Fruit fly (Drosophila melanogaster) whole organism, wandering third instar larva: Measurements from ENCODE around the gene ATPsynbetaL.

ENCODE experiments used
- Abd-B ChIP-seq: fragments of >200 bp; optimal IDR thresholded peaks from 2 replicates; lab custom pipeline; 2017; ENCODE audit warnings: missing biosample characterization, missing genetic modification characterization
- CG9705 ChIP-seq: fragments of 200-800 bp; sonication (Bioruptor generic); optimal IDR thresholded peaks from 2 replicates; lab custom pipeline; 2018; ENCODE audit warnings: missing biosample characterization, mild to moderate bottlenecking, missing genetic modification characterization
- CrebA ChIP-seq: fragments of 200-800 bp; sonication (Bioruptor generic); optimal IDR thresholded peaks from 2 replicates; lab custom pipeline; 2016; ENCODE audit warnings: missing biosample characterization, mild to moderate bottlenecking, missing genetic modification characterization, borderline replicate concordance
- Dfd ChIP-seq: fragments of >200 bp; optimal IDR thresholded peaks from 2 replicates; lab custom pipeline; 2017; ENCODE audit warnings: missing biosample characterization, missing genetic modification characterization
- Jra ChIP-seq: sonication (Bioruptor generic); optimal IDR thresholded peaks from 2 replicates; lab custom pipeline; 2016; ENCODE audit warnings: missing biosample characterization, missing genetic modification characterization
- Myc ChIP-seq: fragments of >200 bp; optimal IDR thresholded peaks from 2 replicates; lab custom pipeline; 2017
- N ChIP-seq: fragments of >200 bp; optimal IDR thresholded peaks from 2 replicates; lab custom pipeline; 2018; ENCODE audit warnings: missing biosample characterization, missing external identifiers, missing genetic modification characterization
- OdsH ChIP-seq: fragments of 200-800 bp; sonication (Bioruptor generic); optimal IDR thresholded peaks from 2 replicates; lab custom pipeline; 2016; ENCODE audit warnings: missing biosample characterization, mild to moderate bottlenecking, missing genetic modification characterization
- Rel ChIP-seq, 2 experiments: fragments of 200-800 bp; sonication (Bioruptor generic) in 1 of 2; optimal IDR thresholded peaks; 2 replicates in 1 of 2; 3 replicates in 1 of 2; lab custom pipeline; 2016 to 2019; ENCODE audit warnings: mild to moderate bottlenecking in 2 of 2, missing biosample characterization in 2 of 2, missing genetic modification characterization in 2 of 2, moderate library complexity in 1 of 2
- Sp1 ChIP-seq: fragments of 200-800 bp; sonication (Bioruptor generic); optimal IDR thresholded peaks from 3 replicates; lab custom pipeline; 2019; ENCODE audit warnings: missing biosample characterization, mild to moderate bottlenecking, missing genetic modification characterization, moderate library complexity
- Vsx2 ChIP-seq: fragments of 200-300, 225-300 bp; sonication (Bioruptor generic); optimal IDR thresholded peaks from 2 replicates; lab custom pipeline; 2018; ENCODE audit warnings: missing biosample characterization, missing genetic modification characterization; ENCODE audit not compliant: partially characterized antibody
- brk ChIP-seq: fragments of 200-800 bp; sonication (Bioruptor generic); optimal IDR thresholded peaks from 2 replicates; lab custom pipeline; 2016; ENCODE audit warnings: missing biosample characterization, mild to moderate bottlenecking, missing genetic modification characterization
- dl ChIP-seq, 2 experiments: fragments of 175-275, 200-275 bp in 1 of 2; fragments of 200-275 bp in 1 of 2; sonication (Bioruptor generic); optimal IDR thresholded peaks; lab custom pipeline; 2018; ENCODE audit warnings: mild to moderate bottlenecking in 2 of 2, missing biosample characterization in 2 of 2, missing genetic modification characterization in 2 of 2, moderate library complexity in 2 of 2; ENCODE audit not compliant: partially characterized antibody in 2 of 2, insufficient read depth in 1 of 2
- dmrt93B ChIP-seq: fragments of 200-800 bp; sonication (Bioruptor generic); optimal IDR thresholded peaks from 2 replicates; lab custom pipeline; 2018; ENCODE audit warnings: missing biosample characterization, mild to moderate bottlenecking, missing genetic modification characterization
- dsf ChIP-seq: sonication (Bioruptor generic); optimal IDR thresholded peaks from 2 replicates; lab custom pipeline; 2016; ENCODE audit warnings: missing biosample characterization, missing genetic modification characterization, borderline replicate concordance
- ey ChIP-seq: fragments of 200-800 bp; sonication (Bioruptor generic); optimal IDR thresholded peaks from 2 replicates; lab custom pipeline; 2016; ENCODE audit warnings: missing biosample characterization, missing genetic modification characterization
- foxo ChIP-seq, 2 experiments: fragments of 200-800 bp; sonication (Bioruptor generic); optimal IDR thresholded peaks; 2 replicates in 1 of 2; 3 replicates in 1 of 2; lab custom pipeline; 2016 to 2017; ENCODE audit warnings: missing biosample characterization in 2 of 2, missing genetic modification characterization in 2 of 2
- fru ChIP-seq: fragments of 200-800 bp; sonication (Bioruptor generic); optimal IDR thresholded peaks from 3 replicates; lab custom pipeline; 2016; ENCODE audit warnings: missing biosample characterization, mild to moderate bottlenecking, missing genetic modification characterization
- h ChIP-seq: fragments of 200-800 bp; sonication (Bioruptor generic); optimal IDR thresholded peaks from 3 replicates; lab custom pipeline; 2016; ENCODE audit warnings: missing biosample characterization, mild to moderate bottlenecking, missing genetic modification characterization
- jim ChIP-seq: fragments of 175-275, 200-325 bp; sonication (Bioruptor generic); optimal IDR thresholded peaks from 2 replicates; lab custom pipeline; 2016; ENCODE audit warnings: missing biosample characterization, mild to moderate bottlenecking, missing genetic modification characterization
- lola ChIP-seq: fragments of >200 bp; optimal IDR thresholded peaks from 2 replicates; lab custom pipeline; 2017; ENCODE audit warnings: missing biosample characterization, missing genetic modification characterization
- pan ChIP-seq: fragments of >200 bp; optimal IDR thresholded peaks from 2 replicates; lab custom pipeline; 2017
- psq ChIP-seq: fragments of 200-800 bp; sonication (Bioruptor generic); optimal IDR thresholded peaks from 3 replicates; lab custom pipeline; 2017; ENCODE audit warnings: missing biosample characterization, mild to moderate bottlenecking, missing genetic modification characterization, moderate library complexity
- rgr ChIP-seq: fragments of 200-800 bp; sonication (Bioruptor generic); optimal IDR thresholded peaks from 3 replicates; lab custom pipeline; 2016; ENCODE audit warnings: missing biosample characterization, mild to moderate bottlenecking, missing genetic modification characterization
- sv ChIP-seq: fragments of 200-800 bp; sonication (Bioruptor generic); optimal IDR thresholded peaks from 3 replicates; lab custom pipeline; 2016; ENCODE audit warnings: missing biosample characterization, missing genetic modification characterization
- tai ChIP-seq: sonication (Bioruptor generic); optimal IDR thresholded peaks from 2 replicates; lab custom pipeline; 2016; ENCODE audit warnings: missing biosample characterization, missing genetic modification characterization
- usp ChIP-seq: fragments of >200 bp; optimal IDR thresholded peaks from 2 replicates; lab custom pipeline; 2017; ENCODE audit warnings: missing biosample characterization, missing genetic modification characterization
- woc ChIP-seq: sonication (Bioruptor generic); optimal IDR thresholded peaks from 2 replicates; lab custom pipeline; 2016; ENCODE audit warnings: missing biosample characterization, mild to moderate bottlenecking, missing genetic modification characterization

The ATPsynbetaL gene

DNA sequence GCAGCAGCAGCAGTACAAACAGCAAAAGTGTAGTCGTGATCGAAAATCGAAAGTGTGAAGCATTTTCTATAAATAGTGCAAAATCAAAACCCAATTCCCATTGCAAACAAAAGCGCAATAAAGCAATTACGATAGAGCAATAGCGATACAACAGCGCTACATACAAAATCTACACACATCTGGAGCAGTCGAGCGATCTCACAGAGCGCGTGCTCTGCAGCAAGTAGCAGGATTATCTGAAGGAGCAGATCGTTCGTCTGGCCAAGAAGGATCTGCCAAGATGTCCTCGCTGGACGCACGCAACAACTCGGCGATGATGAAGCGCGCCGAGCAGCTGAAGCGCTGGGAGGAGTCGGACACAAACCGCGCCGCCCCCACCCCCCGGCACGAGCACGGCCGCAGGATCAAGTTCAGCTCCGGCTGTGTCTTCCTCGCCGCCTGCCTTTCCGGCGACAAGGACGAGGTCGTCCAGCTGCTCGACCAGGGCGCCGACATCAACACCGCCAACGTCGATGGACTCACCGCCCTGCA, 44.5 kb upstream of the ATPsynbetaL start:
- TF ChIP-seq Dfd (GFP tag; lab: Kevin White, UChicago) (peak; percentile 86), Sp1 (GFP tag; lab: Kevin White, UChicago) (no peak)

DNA sequence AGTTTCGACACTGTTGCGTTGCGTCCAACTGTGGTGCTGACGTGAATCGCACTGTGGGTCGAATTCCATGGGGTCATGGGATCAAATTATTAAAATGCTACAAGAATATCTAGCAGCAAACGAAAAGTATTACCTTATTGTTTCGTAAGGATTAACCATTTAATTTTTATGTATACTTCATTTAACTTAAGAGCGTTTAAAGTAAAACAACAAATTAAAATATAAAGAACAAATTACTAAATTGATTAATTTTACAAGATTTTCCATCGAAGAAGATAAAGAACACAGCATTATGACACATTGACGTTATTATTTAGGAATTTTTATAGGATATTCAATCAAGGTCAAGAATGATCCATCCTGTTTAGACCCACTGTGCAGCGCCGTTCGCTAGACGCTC, 43.5 kb upstream of the ATPsynbetaL start:
- TF ChIP-seq Jra (GFP tag; lab: Kevin White, UChicago) (no peak), foxo (GFP tag; optimal IDR thresholded peaks at IDR 0.05; lab: Kevin White, UChicago) (peak in 1 of 2 experiments; percentile 24), woc (GFP tag; lab: Kevin White, UChicago) (no peak), dl (GFP tag; optimal IDR thresholded peaks at IDR 0.05; lab: Kevin White, UChicago; ENCODE audit: insufficient read depth in 1 of 2, partially characterized antibody in 2 of 2) (no peak), dmrt93B (GFP tag; lab: Kevin White, UChicago) (no peak), sv (peak; percentile 2), N (no peak), tai (no peak), h (GFP tag; lab: Kevin White, UChicago) (peak; percentile 13), CrebA (GFP tag; lab: Kevin White, UChicago) (no peak), Sp1 (GFP tag; lab: Kevin White, UChicago) (no peak), Vsx2 (no peak), Myc (no peak), lola (no peak)

DNA sequence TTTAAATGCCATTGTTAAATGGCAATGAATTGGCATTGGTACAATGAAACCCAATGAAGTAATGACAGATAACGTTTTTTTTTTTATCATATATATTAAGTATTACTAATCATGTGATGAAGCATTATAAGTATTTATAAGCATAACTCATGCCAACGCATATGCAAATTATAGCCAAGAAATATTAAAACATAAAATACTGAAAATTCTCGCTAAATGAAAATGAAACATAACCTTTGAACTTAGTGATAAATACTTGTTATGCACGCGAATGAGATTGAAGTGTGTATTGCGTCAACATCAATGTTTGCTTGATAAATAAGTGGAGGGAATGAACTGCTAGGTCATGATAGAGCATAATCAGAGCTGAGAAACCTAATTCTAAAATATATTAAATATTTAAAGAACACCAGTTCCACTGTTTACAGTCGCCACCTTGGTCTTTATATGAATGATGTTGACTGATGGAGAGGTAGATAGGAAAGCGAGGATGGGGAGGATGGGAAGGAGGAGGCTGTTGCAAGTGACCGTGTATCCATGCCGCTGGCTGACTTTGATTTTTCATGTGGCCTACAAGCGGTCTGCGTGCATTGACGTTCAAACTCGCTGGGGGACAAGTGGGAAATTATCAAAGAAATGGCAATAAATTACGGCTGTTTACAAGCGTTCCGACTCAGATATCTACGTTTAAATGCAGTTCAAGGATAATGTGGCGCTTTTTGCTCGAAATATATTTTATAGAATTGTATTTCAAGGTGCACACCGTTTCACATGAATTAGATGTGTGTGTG, 41.3 kb upstream of the ATPsynbetaL start:
- TF ChIP-seq Rel (GFP tag; optimal IDR thresholded peaks at IDR 0.05; lab: Kevin White, UChicago), result no peak
- TF ChIP-seq Rel (tag; optimal IDR thresholded peaks at IDR 0.05; lab: Kevin White, UChicago), result no peak
- no peak for TF ChIP-seq CrebA (GFP tag; lab: Kevin White, UChicago)
- TF ChIP-seq ey (GFP tag; lab: Kevin White, UChicago), result no peak
- TF ChIP-seq Abd-B, result no peak
- TF ChIP-seq usp (GFP tag; lab: Kevin White, UChicago), result no peak
- TF ChIP-seq h (GFP tag; lab: Kevin White, UChicago), result no peak
- TF ChIP-seq CG9705 (GFP tag; lab: Kevin White, UChicago), result no peak

DNA sequence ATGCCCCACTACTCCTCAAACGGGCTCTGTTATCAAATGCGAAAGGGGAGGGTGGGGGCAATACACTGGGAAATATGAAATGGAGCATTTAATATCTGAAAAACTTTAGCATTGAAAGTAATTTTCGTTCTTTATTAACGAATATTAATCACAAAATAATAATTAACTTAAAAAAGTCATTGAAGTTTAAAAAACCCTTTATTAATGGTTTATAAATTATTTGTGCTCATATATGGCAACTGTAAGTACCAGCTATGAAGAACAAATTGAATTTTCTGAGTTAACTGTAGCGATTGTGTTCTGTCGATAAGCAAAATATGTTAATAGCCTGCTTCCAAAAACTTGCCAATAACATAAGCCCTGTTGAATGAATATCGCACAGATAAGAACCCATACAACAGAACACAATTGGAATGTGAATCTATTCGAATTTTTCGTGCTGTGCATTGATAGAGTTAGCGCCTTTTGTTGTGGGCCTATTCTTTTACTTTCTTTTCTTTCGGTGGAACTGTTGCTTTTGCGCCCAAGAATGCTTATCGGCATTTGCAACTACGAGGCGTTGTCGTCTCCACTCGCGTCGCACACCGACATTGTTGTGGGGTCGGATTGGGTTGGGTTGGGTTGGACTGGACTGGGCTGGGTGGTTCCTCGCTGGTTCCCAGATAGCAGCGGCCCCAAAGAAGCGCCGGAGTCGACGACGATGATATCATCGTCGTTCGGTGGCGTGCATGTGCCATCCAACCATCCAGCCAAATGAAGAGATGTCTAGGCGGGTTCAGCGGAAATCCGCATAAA, 36.6 kb upstream of the ATPsynbetaL start:
- TF ChIP-seq Myc (no peak), psq (GFP tag; lab: Kevin White, UChicago) (peak; percentile 36), sv (peak; percentile 22), foxo (GFP tag; optimal IDR thresholded peaks at IDR 0.05; lab: Kevin White, UChicago) (peak in 1 of 2 experiments; percentile 53), h (GFP tag; lab: Kevin White, UChicago) (peak; percentile 32), rgr (GFP tag; lab: Kevin White, UChicago) (peak; percentile 5), fru (peak; percentile 6), pan (lab: Kevin White, UChicago) (no peak), OdsH (peak; percentile 29)

DNA sequence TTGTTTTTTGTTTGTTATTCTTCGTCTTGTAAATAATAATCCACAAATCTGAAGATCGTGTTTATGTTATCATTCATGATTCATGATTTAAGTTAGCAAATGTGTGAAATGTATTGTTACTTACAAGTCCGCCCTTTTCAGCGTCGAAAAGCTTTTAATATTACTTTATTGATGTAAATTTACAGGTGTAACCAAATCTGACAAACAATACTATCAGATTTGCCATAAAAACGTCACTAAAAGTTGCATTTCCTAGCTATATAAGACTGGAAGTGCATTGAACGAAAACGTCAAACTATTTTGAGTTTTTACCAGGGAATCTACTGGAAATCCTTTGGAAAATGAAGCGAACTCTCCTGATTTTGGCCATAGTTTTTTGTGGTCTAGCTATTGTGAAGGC, 15.4 kb upstream of the ATPsynbetaL start, which contains the start of gene CG33258:
CG33258 (plus strand) TSS at position 301 of the 400 bp plus-strand sequence.
- TF ChIP-seq Dfd (GFP tag; lab: Kevin White, UChicago) (no peak), usp (GFP tag; lab: Kevin White, UChicago) (no peak), dsf (GFP tag; lab: Kevin White, UChicago) (no peak), sv (no peak), jim (no peak), N (no peak), lola (no peak), rgr (GFP tag; lab: Kevin White, UChicago) (no peak), tai (no peak), brk (GFP tag; lab: Kevin White, UChicago) (no peak)
